Fruit fly (Drosophila melanogaster): ENCODE results near the gene CG33332.

dm6 chr3R:14864819-14865218 is 21.4 kb upstream of the CG33332 start:
- TF ChIP-seq pad (GFP tag; optimal IDR thresholded peaks at IDR 0.05) (no peak), CG1620 (GFP tag; optimal IDR thresholded peaks at IDR 0.05) (no peak), Clk (GFP tag; optimal IDR thresholded peaks at IDR 0.05) (no peak), ovo (GFP tag; optimal IDR thresholded peaks at IDR 0.05) (no peak), CG12768 (GFP tag; optimal IDR thresholded peaks at IDR 0.05) (no peak)
